Fruit fly (Drosophila melanogaster) whole organism, prepupa: ENCODE measurements around the gene CG7730.

ENCODE experiments used
- CG10631 ChIP-seq: fragments of 200-800 bp; sonication (Bioruptor generic); optimal IDR thresholded peaks from 2 replicates; lab custom pipeline; 2016; ENCODE audit warnings: missing biosample characterization, missing genetic modification characterization
- CG16779 ChIP-seq: fragments of 200-800 bp; sonication (Bioruptor generic); optimal IDR thresholded peaks from 3 replicates; lab custom pipeline; 2017; ENCODE audit warnings: missing biosample characterization, mild to moderate bottlenecking, missing genetic modification characterization
- CG31627 ChIP-seq: fragments of 200-800 bp; sonication (Bioruptor generic); optimal IDR thresholded peaks from 3 replicates; lab custom pipeline; 2016; ENCODE audit warnings: missing biosample characterization, missing genetic modification characterization
- CG8632 ChIP-seq: fragments of 200-800 bp; sonication (Bioruptor generic); optimal IDR thresholded peaks from 3 replicates; lab custom pipeline; 2016; ENCODE audit warnings: missing biosample characterization, missing genetic modification characterization
- acj6 ChIP-seq: fragments of 200-800 bp; sonication (Bioruptor generic); optimal IDR thresholded peaks from 3 replicates; lab custom pipeline; 2016; ENCODE audit warnings: missing biosample characterization, missing genetic modification characterization

dm6 chr3L:17007945-17008344 is 19.4 kb upstream of the CG7730 start:
- no peak for TF ChIP-seq CG8632 (GFP tag; lab: Kevin White, UChicago)
- TF ChIP-seq CG16779 (tag; lab: Kevin White, UChicago) = no peak
- no peak for TF ChIP-seq CG10631 (GFP tag; lab: Kevin White, UChicago)
- TF ChIP-seq CG31627 (GFP tag; lab: Kevin White, UChicago) = no peak
- TF ChIP-seq acj6 (GFP tag; lab: Kevin White, UChicago) = no peak
